Worm (Caenorhabditis elegans) whole organism, mixed stage, embryonic: ENCODE results near the gene R74.7.

Experiments
- ces-1 ChIP-seq: fragments of 150-350 bp; optimal IDR thresholded peaks from 2 replicates; lab custom pipeline; 2014; ENCODE audit warnings: missing biosample characterization, missing genetic modification reagents, missing genetic modification characterization
- elt-1 ChIP-seq: sonication (generic microtip); optimal IDR thresholded peaks from 2 replicates; lab custom pipeline; 2017; ENCODE audit warnings: missing genetic modification characterization, mild to moderate bottlenecking, missing compliant biosample characterization, antibody characterized with exemption, moderate library complexity, borderline replicate concordance; ENCODE audit not compliant: insufficient read depth
- elt-3 ChIP-seq: fragments of 150-350 bp; optimal IDR thresholded peaks from 2 replicates; lab custom pipeline; 2014; ENCODE audit warnings: missing biosample characterization, missing genetic modification characterization
- ham-2 ChIP-seq: fragments of 200-800 bp; sonication (Bioruptor generic); optimal IDR thresholded peaks from 2 replicates; lab custom pipeline; 2018; ENCODE audit warnings: mild to moderate bottlenecking, missing genetic modification characterization, missing compliant biosample characterization
- lin-13 ChIP-seq: fragments of 150-350 bp; optimal IDR thresholded peaks from 2 replicates; lab custom pipeline; 2014; ENCODE audit warnings: missing biosample characterization, missing genetic modification characterization
- lsy-2 ChIP-seq: fragments of 150-350 bp; optimal IDR thresholded peaks from 2 replicates; lab custom pipeline; 2014; ENCODE audit warnings: missing biosample characterization, missing genetic modification characterization
- mep-1 ChIP-seq: fragments of 150-350 bp; optimal IDR thresholded peaks from 2 replicates; lab custom pipeline; 2017; ENCODE audit warnings: missing biosample characterization, missing genetic modification reagents, missing genetic modification characterization, inconsistent platforms
- pha-4 ChIP-seq: fragments of 150-350 bp; optimal IDR thresholded peaks from 2 replicates; lab custom pipeline; 2018; ENCODE audit warnings: missing biosample characterization, missing genetic modification reagents, missing genetic modification characterization
- unc-62 ChIP-seq: fragments of 150-350 bp; optimal IDR thresholded peaks from 2 replicates; lab custom pipeline; 2014; ENCODE audit warnings: missing biosample characterization, missing genetic modification reagents, missing genetic modification characterization
- ztf-11 ChIP-seq: fragments of 150-350 bp; optimal IDR thresholded peaks from 2 replicates; lab custom pipeline; 2014; ENCODE audit warnings: missing biosample characterization, missing genetic modification characterization

- no peak for TF ChIP-seq ham-2 (GFP tag; lab: Kevin White, UChicago)
- no peak for TF ChIP-seq unc-62
- no peak for TF ChIP-seq elt-1
- TF ChIP-seq pha-4 (tag; lab: Kevin White, UChicago), result no peak
- no peak for TF ChIP-seq ces-1 (GFP tag; lab: Kevin White, UChicago)
- no peak for TF ChIP-seq ztf-11 (tag; lab: Kevin White, UChicago)
- no peak for TF ChIP-seq elt-3
- TF ChIP-seq lsy-2, result no peak
- no peak for TF ChIP-seq lin-13 (tag; lab: Kevin White, UChicago)
- TF ChIP-seq mep-1 (tag; lab: Kevin White, UChicago), result no peak
Measured at ce11 chrIII:4164071-4164470, 40.2 kb upstream of the R74.7 start, which contains the start of gene C16C10.8.
